Worm (Caenorhabditis elegans): Measurements from ENCODE around the gene F55D10.4.

DNA sequence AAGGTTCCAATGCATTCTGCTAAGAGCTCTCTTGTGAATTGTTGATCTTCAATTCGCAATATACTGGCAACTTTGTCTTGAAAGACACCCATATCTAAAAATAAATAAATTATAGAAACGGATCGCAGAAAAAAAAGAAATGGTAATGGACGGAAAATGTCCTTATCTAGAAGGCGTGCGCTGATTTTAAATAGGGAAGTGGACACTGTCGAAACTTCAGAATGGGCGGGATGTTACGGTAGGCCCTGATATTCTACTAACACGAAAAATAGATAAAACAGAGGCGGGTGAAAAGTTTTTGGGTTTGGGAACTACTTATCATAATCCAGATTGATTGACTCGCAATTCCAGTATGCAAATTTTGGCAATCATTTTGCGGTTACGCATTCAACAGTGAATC lies 15.6 kb downstream of the F55D10.4 start, which contains the start of gene aqp-8:
- no peak for TF ChIP-seq aly-2 (tag; optimal IDR thresholded peaks at IDR 0.05)
- TF ChIP-seq lin-13 (GFP tag; optimal IDR thresholded peaks at IDR 0.05): no peak
- TF ChIP-seq skn-1 (tag; optimal IDR thresholded peaks at IDR 0.05): no peak
- no peak for TF ChIP-seq nhr-6 (tag; optimal IDR thresholded peaks at IDR 0.05)
- TF ChIP-seq nhr-237 (tag; optimal IDR thresholded peaks at IDR 0.05): no peak
- no peak for TF ChIP-seq unc-62 (GFP tag; optimal IDR thresholded peaks at IDR 0.05)
- TF ChIP-seq mab-5 (tag; optimal IDR thresholded peaks at IDR 0.05): no peak
- no peak for TF ChIP-seq elt-3 (tag; optimal IDR thresholded peaks at IDR 0.05)
- TF ChIP-seq alr-1 (tag; optimal IDR thresholded peaks at IDR 0.05): no peak
